Worm (Caenorhabditis elegans) whole organism, young adult: ENCODE results near the gene Y71H2AM.1.

Experiments used
- B0336.3 ChIP-seq: fragments of 200-800 bp; sonication (Bioruptor generic); IDR thresholded peaks from 2 replicates; pipeline ENCODE4 v1.3.6; 2022; ENCODE audit warnings: missing genetic modification characterization, missing compliant biosample characterization
- C06A6.2 ChIP-seq: fragments of 200-800 bp; sonication (Bioruptor generic); conservative IDR thresholded peaks from 2 replicates; pipeline ENCODE4 v1.3.6; 2022; ENCODE audit warnings: missing genetic modification characterization, missing compliant biosample characterization
- F22D6.2 ChIP-seq: sonication (generic microtip); optimal IDR thresholded peaks from 2 replicates; lab custom pipeline; 2016; ENCODE audit warnings: mild to moderate bottlenecking, missing genetic modification characterization, missing compliant biosample characterization
- F49E8.2 ChIP-seq: sonication (generic microtip); optimal IDR thresholded peaks from 3 replicates; lab custom pipeline; 2017; ENCODE audit warnings: missing genetic modification characterization, mild to moderate bottlenecking, missing compliant biosample characterization, antibody characterized with exemption, moderate library complexity; ENCODE audit not compliant: insufficient read depth
- F57C9.4 ChIP-seq: sonication (generic microtip); optimal IDR thresholded peaks from 2 replicates; lab custom pipeline; 2017; ENCODE audit warnings: mild to moderate bottlenecking, missing genetic modification characterization, missing compliant biosample characterization
- K11D2.4 ChIP-seq: fragments of 200-800 bp; sonication (Bioruptor generic); IDR thresholded peaks from 2 replicates; pipeline ENCODE4 v1.3.6; 2022; ENCODE audit warnings: missing genetic modification reagents, missing genetic modification characterization, missing compliant biosample characterization
- T26A5.8 ChIP-seq: sonication (generic microtip); optimal IDR thresholded peaks from 2 replicates; lab custom pipeline; 2016; ENCODE audit warnings: missing genetic modification characterization, missing compliant biosample characterization
- Y56A3A.18 ChIP-seq: fragments of 200-800 bp; sonication (Bioruptor generic); IDR thresholded peaks from 2 replicates; pipeline ENCODE4 v1.3.6; 2022; ENCODE audit warnings: missing genetic modification reagents, missing genetic modification characterization, missing compliant biosample characterization
- Y79H2A.3 ChIP-seq: fragments of 200-800 bp; sonication (Bioruptor generic); conservative IDR thresholded peaks from 2 replicates; pipeline ENCODE4 v1.3.6; 2022; ENCODE audit warnings: missing genetic modification reagents, missing genetic modification characterization, missing compliant biosample characterization
- bed-2 ChIP-seq: fragments of 200-800 bp; sonication (Bioruptor generic); IDR thresholded peaks from 2 replicates; pipeline ENCODE4 v1.3.6; 2022; ENCODE audit warnings: missing genetic modification reagents, missing genetic modification characterization, missing compliant biosample characterization
- ccch-3 ChIP-seq: fragments of 200-800 bp; sonication (Bioruptor generic); optimal IDR thresholded peaks from 2 replicates; lab custom pipeline; 2018; ENCODE audit warnings: mild to moderate bottlenecking, missing genetic modification characterization, missing compliant biosample characterization
- ceh-40 ChIP-seq: fragments of 200-800 bp; sonication (Bioruptor generic); IDR thresholded peaks from 2 replicates; pipeline ENCODE4 v1.3.6; 2022; ENCODE audit warnings: missing genetic modification characterization, missing compliant biosample characterization
- chd-7 ChIP-seq: sonication (generic microtip); optimal IDR thresholded peaks from 2 replicates; lab custom pipeline; 2016; ENCODE audit warnings: mild to moderate bottlenecking, missing genetic modification characterization, moderate library complexity, missing compliant biosample characterization
- dpff-1 ChIP-seq: sonication (generic microtip); optimal IDR thresholded peaks from 2 replicates; lab custom pipeline; 2017; ENCODE audit warnings: mild to moderate bottlenecking, missing genetic modification characterization, missing compliant biosample characterization
- egl-44 ChIP-seq: fragments of 200-800 bp; sonication (Bioruptor generic); IDR thresholded peaks from 2 replicates; pipeline ENCODE4 v1.3.6; 2022; ENCODE audit warnings: missing genetic modification reagents, missing genetic modification characterization, missing compliant biosample characterization
- ets-4 ChIP-seq: fragments of 200-800 bp; sonication (Bioruptor generic); optimal IDR thresholded peaks from 2 replicates; lab custom pipeline; 2018; ENCODE audit warnings: mild to moderate bottlenecking, missing genetic modification characterization, missing compliant biosample characterization
- fkh-3 ChIP-seq: sonication (generic microtip); optimal IDR thresholded peaks from 2 replicates; lab custom pipeline; 2016; ENCODE audit warnings: mild to moderate bottlenecking, missing genetic modification characterization, missing compliant biosample characterization
- hmg-1.2 ChIP-seq: fragments of 200-800 bp; sonication (Bioruptor generic); IDR thresholded peaks from 2 replicates; pipeline ENCODE4 v1.3.6; 2022; ENCODE audit warnings: missing genetic modification reagents, missing genetic modification characterization, missing compliant biosample characterization
- lin-40 ChIP-seq: sonication (generic microtip); optimal IDR thresholded peaks from 2 replicates; lab custom pipeline; 2016; ENCODE audit warnings: missing genetic modification characterization, mild to moderate bottlenecking, missing compliant biosample characterization, missing genotype, missing genetic modification reagents
- lsy-27 ChIP-seq: sonication (generic microtip); optimal IDR thresholded peaks from 2 replicates; lab custom pipeline; 2017; ENCODE audit warnings: missing genetic modification characterization, mild to moderate bottlenecking, missing compliant biosample characterization, antibody characterized with exemption, missing genotype, borderline replicate concordance; ENCODE audit not compliant: insufficient read depth
- mel-28 ChIP-seq: sonication (generic microtip); optimal IDR thresholded peaks from 2 replicates; lab custom pipeline; 2016; ENCODE audit warnings: borderline replicate concordance, mild to moderate bottlenecking, missing genetic modification characterization, missing compliant biosample characterization
- nfya-1 ChIP-seq: sonication (generic microtip); optimal IDR thresholded peaks from 2 replicates; lab custom pipeline; 2017; ENCODE audit warnings: antibody characterized with exemption, missing compliant biosample characterization, missing genetic modification characterization, borderline replicate concordance; ENCODE audit not compliant: insufficient read depth
- nhr-120 ChIP-seq: fragments of 200-800 bp; sonication (Bioruptor generic); IDR thresholded peaks from 2 replicates; pipeline ENCODE4 v1.3.6; 2022; ENCODE audit warnings: missing genetic modification characterization, missing compliant biosample characterization
- nhr-27 ChIP-seq: fragments of 200-800 bp; sonication (Bioruptor generic); optimal IDR thresholded peaks from 2 replicates; lab custom pipeline; 2018; ENCODE audit warnings: mild to moderate bottlenecking, missing genetic modification characterization, moderate library complexity, missing compliant biosample characterization
- nhr-80 ChIP-seq: sonication (generic microtip); optimal IDR thresholded peaks from 2 replicates; lab custom pipeline; 2016; ENCODE audit warnings: missing genetic modification characterization, missing compliant biosample characterization
- nhr-90 ChIP-seq: sonication (generic microtip); optimal IDR thresholded peaks from 2 replicates; lab custom pipeline; 2016; ENCODE audit warnings: missing genotype, mild to moderate bottlenecking, missing genetic modification characterization, missing compliant biosample characterization
- snpc-3.4 ChIP-seq: sonication (generic microtip); optimal IDR thresholded peaks from 2 replicates; lab custom pipeline; 2017; ENCODE audit warnings: missing genetic modification characterization, mild to moderate bottlenecking, missing compliant biosample characterization, antibody characterized with exemption, moderate library complexity, missing genotype, missing genetic modification reagents
- snpc-4 ChIP-seq, 5 experiments: fragments of 150-350 bp in 1 of 5; sonication (generic microtip) in 4 of 5; optimal IDR thresholded peaks; 2 replicates each; lab custom pipeline; 2014 to 2018; ENCODE audit warnings: missing genetic modification characterization in 5 of 5, missing biosample characterization in 3 of 5, antibody characterized with exemption in 2 of 5, mild to moderate bottlenecking in 2 of 5, missing compliant biosample characterization in 2 of 5, missing genotype in 2 of 5, moderate library complexity in 2 of 5, missing genetic modification reagents in 1 of 5
- zfh-2 ChIP-seq: fragments of 200-800 bp; sonication (Bioruptor generic); conservative IDR thresholded peaks from 2 replicates; pipeline ENCODE4 v1.3.6; 2022; ENCODE audit warnings: missing genetic modification reagents, missing genetic modification characterization, missing compliant biosample characterization
- ztf-28 ChIP-seq: fragments of 200-800 bp; sonication (Bioruptor generic); IDR thresholded peaks from 2 replicates; pipeline ENCODE4 v1.3.6; 2022; ENCODE audit warnings: missing genetic modification reagents, missing genetic modification characterization, missing compliant biosample characterization

The Y71H2AM.1 gene

DNA sequence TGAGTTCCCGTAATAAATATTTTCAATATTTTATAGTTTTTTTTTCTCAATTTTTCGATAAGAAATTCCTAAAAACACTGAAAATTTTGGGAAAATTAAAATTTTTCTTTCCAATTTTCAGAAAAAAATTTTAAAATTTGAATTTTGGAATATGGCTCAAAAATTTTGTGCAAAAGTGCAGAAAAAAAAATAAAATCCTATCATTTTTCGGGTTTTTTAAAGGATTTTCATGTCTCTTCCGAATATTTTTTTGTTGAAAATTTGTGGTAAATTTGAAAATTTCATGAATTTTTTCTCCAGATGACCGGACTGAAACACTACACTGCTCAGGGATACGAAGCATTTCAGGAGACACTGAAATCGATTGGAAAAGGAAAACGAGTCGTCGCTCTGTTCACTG lies 7.5 kb downstream of the Y71H2AM.1 start, which contains the start of gene txdc-17:
txdc-17 (plus strand) TSS at position 301 of the 400 bp plus-strand sequence.
- no peak for TF ChIP-seq fkh-3 (tag; lab: Kevin White, UChicago)
- TF ChIP-seq ets-4 (GFP tag; lab: Kevin White, UChicago) = no peak
- TF ChIP-seq T26A5.8 (tag; lab: Kevin White, UChicago) = no peak
- no peak for TF ChIP-seq lin-40 (tag; lab: Kevin White, UChicago)
- TF ChIP-seq ceh-40 (GFP tag; lab: Robert Waterston, UW) = no peak
- no peak for TF ChIP-seq dpff-1
- no peak for TF ChIP-seq ztf-28 (GFP tag; lab: Robert Waterston, UW)
- TF ChIP-seq, all 124 proteins: peak for 0

DNA sequence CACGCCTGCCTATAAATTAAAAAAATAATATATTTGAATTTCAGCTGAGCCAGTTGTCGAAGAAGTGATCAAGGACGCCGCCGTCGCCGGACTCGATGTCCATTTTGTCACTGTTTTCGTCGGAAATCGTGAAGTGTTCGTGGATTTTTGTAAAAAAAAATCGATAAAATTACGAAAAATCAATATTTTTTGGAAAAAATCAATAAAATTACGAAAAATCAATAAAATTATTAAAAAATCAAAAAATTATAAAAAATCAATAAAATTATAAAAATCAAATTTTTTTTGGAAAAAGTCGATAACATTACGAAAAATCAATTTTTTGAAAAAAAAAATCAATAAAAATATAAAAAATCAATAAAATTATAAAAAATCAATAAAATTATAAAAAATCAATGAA lies 8.1 kb downstream of the Y71H2AM.1 start:
- TF ChIP-seq F22D6.2 (tag; lab: Kevin White, UChicago) = no peak
- TF ChIP-seq mel-28 (tag; lab: Kevin White, UChicago) = no peak
- TF ChIP-seq lsy-27 (tag; lab: Kevin White, UChicago) = no peak
- no peak for TF ChIP-seq K11D2.4 (GFP tag; lab: Robert Waterston, UW)
- TF ChIP-seq F57C9.4 = no peak
- no peak for TF ChIP-seq nhr-27 (tag; lab: Kevin White, UChicago)
- TF ChIP-seq bed-2 (GFP tag; lab: Robert Waterston, UW) = no peak
- no peak for TF ChIP-seq zfh-2 (GFP tag; lab: Robert Waterston, UW)
- no peak for TF ChIP-seq Y56A3A.18 (GFP tag; lab: Robert Waterston, UW)
- no peak for TF ChIP-seq snpc-3.4 (tag; lab: Kevin White, UChicago)
- no peak for TF ChIP-seq ccch-3 (GFP tag; lab: Kevin White, UChicago)
- TF ChIP-seq dpff-1 = no peak
- TF ChIP-seq B0336.3 (GFP tag; lab: Robert Waterston, UW) = no peak
- TF ChIP-seq nhr-90 = no peak
- no peak for TF ChIP-seq F49E8.2 (tag; lab: Kevin White, UChicago)
- no peak for TF ChIP-seq C06A6.2
- TF ChIP-seq nhr-120 = no peak
- no peak for TF ChIP-seq egl-44 (GFP tag; lab: Robert Waterston, UW)

DNA sequence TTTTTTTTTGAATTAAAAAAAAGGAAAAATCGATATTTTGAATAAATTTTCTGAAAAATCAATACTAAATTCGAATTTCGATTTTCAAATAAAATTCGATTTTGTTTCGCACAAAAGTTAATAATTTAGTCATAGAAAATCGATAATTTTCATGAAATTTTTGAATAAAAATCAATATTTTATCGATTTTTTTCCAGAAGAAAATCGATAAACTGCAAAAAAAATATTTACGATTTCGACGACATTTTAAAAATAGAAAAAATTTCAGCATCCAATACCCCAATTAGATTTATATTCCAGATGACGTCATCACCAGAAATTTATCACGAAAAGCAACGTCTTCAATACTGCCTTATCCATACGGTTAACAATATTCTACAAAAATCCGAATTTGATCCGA lies 9.5 kb downstream of the Y71H2AM.1 start, which contains the start of gene josd-1:
josd-1 (plus strand) TSS at position 301 of the 400 bp plus-strand sequence.
- TF ChIP-seq Y79H2A.3 (GFP tag; lab: Robert Waterston, UW) (no peak), nfya-1 (tag; lab: Kevin White, UChicago) (no peak), mel-28 (tag; lab: Kevin White, UChicago) (no peak), nhr-27 (tag; lab: Kevin White, UChicago) (no peak)

DNA sequence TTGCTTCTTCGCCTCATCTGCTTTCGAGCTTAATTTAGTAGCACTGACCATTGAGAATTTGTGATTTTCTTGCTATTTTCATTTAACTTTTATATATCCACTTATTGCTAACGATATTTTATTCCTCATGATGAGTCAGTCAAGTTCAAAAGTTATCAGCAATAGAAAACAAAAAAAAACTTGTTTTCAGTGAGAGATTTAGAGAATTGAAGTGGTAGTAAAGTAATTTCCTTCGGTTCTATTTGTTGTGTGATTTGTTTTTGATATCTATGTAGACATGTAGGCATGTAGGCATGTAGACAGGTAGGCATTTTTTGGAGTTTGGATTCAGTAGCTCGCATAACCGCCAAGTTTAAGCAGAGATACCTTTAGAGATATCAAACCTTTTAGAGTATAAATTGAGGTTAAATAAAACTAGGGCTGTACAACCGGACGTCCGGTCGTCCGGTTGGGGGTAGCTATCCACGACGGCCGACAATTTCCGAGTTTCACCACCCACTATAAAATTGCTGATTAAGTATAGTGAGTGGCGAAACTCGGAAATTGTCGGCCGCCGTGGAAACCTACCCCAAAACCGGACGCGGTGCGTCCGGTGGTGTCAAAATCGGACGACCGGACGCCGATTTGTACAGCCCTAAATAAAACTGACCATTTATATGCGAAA lies 14.1 kb downstream of the Y71H2AM.1 start, which contains the start of gene Y71H2AR.2:
Y71H2AR.2 (minus strand) TSS at position 51 of the 664 bp plus-strand sequence.
- TF ChIP-seq hmg-1.2 (GFP tag; lab: Robert Waterston, UW) = no peak
- TF ChIP-seq mel-28 (tag; lab: Kevin White, UChicago) = no peak
- no peak for TF ChIP-seq snpc-4 (GFP tag; optimal IDR thresholded peaks at IDR 0.05; lab: Kevin White, UChicago)
- peak in 2 of 4 experiments; percentile 60 to 81 for TF ChIP-seq snpc-4 (tag; optimal IDR thresholded peaks at IDR 0.05; lab: Kevin White, UChicago)
- TF ChIP-seq, all 124 proteins: peak for 1

- TF ChIP-seq ets-4 (GFP tag; lab: Kevin White, UChicago) = peak; percentile 1
- TF ChIP-seq nhr-80 (tag; lab: Kevin White, UChicago) = peak; percentile 55
- TF ChIP-seq chd-7 (tag; lab: Kevin White, UChicago) = no peak
Measured at ce11 chrIII:2841856-2842373, 15.0 kb downstream of the Y71H2AM.1 start, which contains the start of gene H34I24.2. TSS of gene H34I24.2 (plus strand) at chrIII:2842044.
